Worm (Caenorhabditis elegans) whole organism, L4 larva: ENCODE measurements around the gene F25B5.5.

Experiments used
- D1046.2 ChIP-seq: fragments of 200-800 bp; sonication (Bioruptor generic); IDR thresholded peaks from 2 replicates; pipeline ENCODE4 v1.3.6; 2022; ENCODE audit warnings: missing genetic modification characterization, missing compliant biosample characterization
- F10B5.3 ChIP-seq: sonication (generic microtip); optimal IDR thresholded peaks from 2 replicates; lab custom pipeline; 2016; ENCODE audit warnings: mild to moderate bottlenecking, missing genetic modification characterization, missing compliant biosample characterization
- F26F4.8 ChIP-seq: fragments of 200-800 bp; sonication (Bioruptor generic); conservative IDR thresholded peaks from 2 replicates; pipeline ENCODE4 v1.3.6; 2022; ENCODE audit warnings: missing genetic modification characterization, missing compliant biosample characterization
- F37D6.2 ChIP-seq: sonication (generic microtip); optimal IDR thresholded peaks from 2 replicates; lab custom pipeline; 2016; ENCODE audit warnings: mild to moderate bottlenecking, missing genetic modification characterization, missing compliant biosample characterization
- F49E8.2 ChIP-seq: sonication (generic microtip); optimal IDR thresholded peaks from 2 replicates; lab custom pipeline; 2016; ENCODE audit warnings: missing compliant biosample characterization, mild to moderate bottlenecking, missing genetic modification characterization, borderline replicate concordance
- Y105C5A.15 ChIP-seq: fragments of 200-800 bp; sonication (Bioruptor generic); IDR thresholded peaks from 2 replicates; pipeline ENCODE4 v1.3.6; 2022; ENCODE audit warnings: missing genetic modification characterization, missing compliant biosample characterization
- Y48G9A.11 ChIP-seq: fragments of 200-800 bp; sonication (Bioruptor generic); IDR thresholded peaks from 2 replicates; pipeline ENCODE4 v1.3.6; 2022; ENCODE audit warnings: missing genetic modification reagents, missing genetic modification characterization, missing compliant biosample characterization
- ZK546.5 ChIP-seq, 2 experiments: sonication (generic microtip); optimal IDR thresholded peaks; 2 replicates each; lab custom pipeline; 2017; ENCODE audit warnings: missing biosample characterization in 2 of 2, missing genetic modification characterization in 2 of 2
- aha-1 ChIP-seq: fragments of 150-350 bp; peaks from one replicate; lab custom pipeline; 2014; ENCODE audit warnings: missing biosample characterization, missing genetic modification characterization
- aly-2 ChIP-seq: sonication (generic microtip); optimal IDR thresholded peaks from 2 replicates; lab custom pipeline; 2018; ENCODE audit warnings: missing biosample characterization, missing genetic modification characterization
- ama-1 ChIP-seq: fragments of 150-350 bp; optimal IDR thresholded peaks from 2 replicates; lab custom pipeline; 2014; ENCODE audit warnings: inconsistent platforms, mixed read lengths
- ceh-44 ChIP-seq: fragments of 200-800 bp; sonication (Bioruptor generic); IDR thresholded peaks from 2 replicates; pipeline ENCODE4 v1.3.6; 2022; ENCODE audit warnings: missing genetic modification reagents, missing genetic modification characterization, missing compliant biosample characterization
- ceh-62 ChIP-seq: sonication (generic microtip); optimal IDR thresholded peaks from 2 replicates; lab custom pipeline; 2017; ENCODE audit warnings: missing biosample characterization, missing genetic modification characterization
- ceh-82 ChIP-seq: sonication (generic microtip); optimal IDR thresholded peaks from 2 replicates; lab custom pipeline; 2017; ENCODE audit warnings: missing biosample characterization, missing genetic modification characterization
- ctbp-1 ChIP-seq: fragments of 200-800 bp; sonication (Bioruptor generic); IDR thresholded peaks from 2 replicates; pipeline ENCODE4 v1.3.6; 2022; ENCODE audit warnings: missing genetic modification reagents, missing genetic modification characterization, missing compliant biosample characterization
- daf-8 ChIP-seq: fragments of 200-800 bp; sonication (Bioruptor generic); IDR thresholded peaks from 2 replicates; pipeline ENCODE4 v1.3.6; 2022; ENCODE audit warnings: missing genetic modification characterization, missing compliant biosample characterization
- dmd-9 ChIP-seq: fragments of 200-800 bp; sonication (Bioruptor generic); IDR thresholded peaks from 2 replicates; pipeline ENCODE4 v1.3.6; 2022; ENCODE audit warnings: missing genetic modification reagents, missing genetic modification characterization, missing compliant biosample characterization
- dpl-1 ChIP-seq: fragments of 150-350 bp; optimal IDR thresholded peaks from 2 replicates; lab custom pipeline; 2014; ENCODE audit warnings: missing biosample characterization, missing genetic modification reagents, missing genetic modification characterization
- duxl-1 ChIP-seq: sonication (generic microtip); optimal IDR thresholded peaks from 2 replicates; lab custom pipeline; 2016; ENCODE audit warnings: mild to moderate bottlenecking, missing genetic modification characterization, moderate library complexity, missing compliant biosample characterization; ENCODE audit not compliant: poor library complexity
- dve-1 ChIP-seq: sonication (generic microtip); optimal IDR thresholded peaks from 2 replicates; lab custom pipeline; 2017; ENCODE audit warnings: antibody characterized with exemption, mild to moderate bottlenecking, missing genetic modification characterization, missing compliant biosample characterization; ENCODE audit not compliant: insufficient read depth
- egl-27 ChIP-seq: sonication (generic microtip); optimal IDR thresholded peaks from 3 replicates; lab custom pipeline; 2017; ENCODE audit warnings: missing biosample characterization, missing genetic modification reagents, missing genetic modification characterization
- fkh-10 ChIP-seq: fragments of 150-350 bp; optimal IDR thresholded peaks from 2 replicates; lab custom pipeline; 2014; ENCODE audit warnings: missing biosample characterization, missing genetic modification reagents, missing genetic modification characterization
- gei-8 ChIP-seq: fragments of 200-800 bp; sonication (Bioruptor generic); optimal IDR thresholded peaks from 2 replicates; lab custom pipeline; 2018; ENCODE audit warnings: mild to moderate bottlenecking, missing genetic modification characterization, missing compliant biosample characterization
- hif-1 ChIP-seq, 2 experiments: sonication (generic microtip); optimal IDR thresholded peaks; 2 replicates each; lab custom pipeline; 2016 to 2017; ENCODE audit warnings: missing compliant biosample characterization in 2 of 2, missing genetic modification characterization in 2 of 2, missing genetic modification reagents in 2 of 2, missing genotype in 2 of 2, mild to moderate bottlenecking in 1 of 2
- hlh-30 ChIP-seq: sonication (generic microtip); optimal IDR thresholded peaks from 2 replicates; lab custom pipeline; 2017; ENCODE audit warnings: antibody characterized with exemption, mild to moderate bottlenecking, missing genetic modification characterization, missing compliant biosample characterization; ENCODE audit not compliant: insufficient read depth
- hmg-1.1 ChIP-seq: fragments of 200-800 bp; sonication (Bioruptor generic); IDR thresholded peaks from 2 replicates; pipeline ENCODE4 v1.3.6; 2022; ENCODE audit warnings: missing genetic modification reagents, missing genetic modification characterization, missing compliant biosample characterization
- lim-7 ChIP-seq: fragments of 200-800 bp; sonication (Bioruptor generic); IDR thresholded peaks from 2 replicates; pipeline ENCODE4 v1.3.6; 2022; ENCODE audit warnings: missing genetic modification characterization, missing compliant biosample characterization
- lin-15B ChIP-seq: fragments of 150-350 bp; sonication (generic microtip); optimal IDR thresholded peaks from 3 replicates; lab custom pipeline; 2014; ENCODE audit warnings: missing biosample characterization, missing genetic modification characterization
- mdl-1 ChIP-seq, 2 experiments: fragments of 150-350 bp in 1 of 2; sonication (generic microtip) in 1 of 2; optimal IDR thresholded peaks; 2 replicates each; lab custom pipeline; 2014 to 2017; ENCODE audit warnings: missing biosample characterization in 2 of 2, missing genetic modification characterization in 2 of 2
- mep-1 ChIP-seq: fragments of 150-350 bp; sonication (generic microtip); optimal IDR thresholded peaks from 3 replicates; lab custom pipeline; 2014; ENCODE audit warnings: missing biosample characterization, missing genetic modification characterization
- mes-2 ChIP-seq: sonication (generic microtip); optimal IDR thresholded peaks from 2 replicates; lab custom pipeline; 2016; ENCODE audit warnings: missing genotype, mild to moderate bottlenecking, missing genetic modification characterization, missing compliant biosample characterization; ENCODE audit not compliant: poor library complexity, severe bottlenecking
- nhr-10 ChIP-seq: fragments of 150-350 bp; optimal IDR thresholded peaks from 2 replicates; lab custom pipeline; 2014; ENCODE audit warnings: missing biosample characterization, missing genetic modification characterization
- nhr-11 ChIP-seq: fragments of 150-350 bp; optimal IDR thresholded peaks from 2 replicates; lab custom pipeline; 2014; ENCODE audit warnings: missing biosample characterization, missing genetic modification characterization
- nhr-111 ChIP-seq: fragments of 200-800 bp; sonication (Bioruptor generic); optimal IDR thresholded peaks from 2 replicates; lab custom pipeline; 2018; ENCODE audit warnings: mild to moderate bottlenecking, missing genetic modification characterization, missing compliant biosample characterization
- nhr-237 ChIP-seq: sonication (generic microtip); optimal IDR thresholded peaks from 2 replicates; lab custom pipeline; 2017; ENCODE audit warnings: missing biosample characterization, missing genetic modification characterization
- nhr-28 ChIP-seq: fragments of 150-350 bp; optimal IDR thresholded peaks from 2 replicates; lab custom pipeline; 2014; ENCODE audit warnings: missing biosample characterization, missing genetic modification characterization
- nhr-41 ChIP-seq: fragments of 200-800 bp; sonication (Bioruptor generic); IDR thresholded peaks from 2 replicates; pipeline ENCODE4 v1.3.6; 2022; ENCODE audit warnings: missing genetic modification reagents, missing genetic modification characterization, missing compliant biosample characterization
- php-3 ChIP-seq: fragments of 200-800 bp; sonication (Bioruptor generic); IDR thresholded peaks from 2 replicates; pipeline ENCODE4 v1.3.6; 2022; ENCODE audit warnings: missing genetic modification reagents, missing genetic modification characterization, missing compliant biosample characterization
- pqm-1 ChIP-seq: sonication (generic microtip); optimal IDR thresholded peaks from 2 replicates; lab custom pipeline; 2017; ENCODE audit warnings: missing biosample characterization, missing genetic modification characterization
- saeg-2 ChIP-seq: fragments of 200-800 bp; sonication (Bioruptor generic); IDR thresholded peaks from 2 replicates; pipeline ENCODE4 v1.3.6; 2022; ENCODE audit warnings: missing genetic modification reagents, missing genetic modification characterization, missing compliant biosample characterization
- sdz-12 ChIP-seq: fragments of 200-800 bp; sonication (Bioruptor generic); optimal IDR thresholded peaks from 2 replicates; lab custom pipeline; 2018; ENCODE audit warnings: mild to moderate bottlenecking, missing genetic modification characterization, missing compliant biosample characterization
- set-16 ChIP-seq: fragments of 200-800 bp; sonication (Bioruptor generic); IDR thresholded peaks from 2 replicates; pipeline ENCODE4 v1.3.6; 2022; ENCODE audit warnings: missing genetic modification reagents, missing genetic modification characterization, missing compliant biosample characterization
- spr-1 ChIP-seq: sonication (generic microtip); optimal IDR thresholded peaks from 2 replicates; lab custom pipeline; 2016; ENCODE audit warnings: mild to moderate bottlenecking, missing genetic modification characterization, missing compliant biosample characterization
- tag-97 ChIP-seq: fragments of 200-800 bp; sonication (Bioruptor generic); IDR thresholded peaks from 2 replicates; pipeline ENCODE4 v1.3.6; 2022; ENCODE audit warnings: missing genetic modification characterization, missing compliant biosample characterization
- tra-1 ChIP-seq: fragments of 200-800 bp; sonication (Bioruptor generic); IDR thresholded peaks from 2 replicates; pipeline ENCODE4 v1.3.6; 2022; ENCODE audit warnings: missing genetic modification reagents, missing genetic modification characterization, missing compliant biosample characterization
- unc-130 ChIP-seq: sonication (generic microtip); optimal IDR thresholded peaks from 2 replicates; lab custom pipeline; 2016; ENCODE audit warnings: missing genetic modification reagents, missing genetic modification characterization, missing compliant biosample characterization
- unc-62 ChIP-seq, 3 experiments: fragments of 150-350 bp in 1 of 3; sonication (generic microtip); optimal IDR thresholded peaks in 2 of 3; peaks in 1 of 3; 1 replicate in 1 of 3; 2 replicates in 2 of 3; lab custom pipeline; 2014 to 2017; ENCODE audit warnings: missing biosample characterization in 3 of 3, missing genetic modification characterization in 3 of 3, missing genetic modification reagents in 3 of 3, missing genotype in 1 of 3
- vab-7 ChIP-seq: fragments of 200-800 bp; sonication (Bioruptor generic); IDR thresholded peaks from 2 replicates; pipeline ENCODE4 v1.3.6; 2022; ENCODE audit warnings: missing genetic modification reagents, missing genetic modification characterization, missing compliant biosample characterization
- zag-1 ChIP-seq: fragments of 150-350 bp; optimal IDR thresholded peaks from 2 replicates; lab custom pipeline; 2014; ENCODE audit warnings: missing biosample characterization, missing genetic modification characterization
- zip-2 ChIP-seq: fragments of 150-350 bp; optimal IDR thresholded peaks from 2 replicates; lab custom pipeline; 2014; ENCODE audit warnings: missing biosample characterization, missing genetic modification characterization
- ztf-11 ChIP-seq: fragments of 150-350 bp; optimal IDR thresholded peaks from 2 replicates; lab custom pipeline; 2014; ENCODE audit warnings: missing biosample characterization, missing genetic modification characterization

The F25B5.5 gene

ce11 chrIII:5991142-5991930, 45.4 kb upstream of the F25B5.5 start, which contains the start of gene T04C9.2 (continued):
- TF ChIP-seq zag-1: no peak
- TF ChIP-seq tra-1 (GFP tag; lab: Robert Waterston, UW): no peak
- TF ChIP-seq hif-1 (tag; optimal IDR thresholded peaks at IDR 0.05; lab: Kevin White, UChicago): no peak
- no peak for TF ChIP-seq F49E8.2 (tag; lab: Kevin White, UChicago)
- TF ChIP-seq F26F4.8 (GFP tag; lab: Robert Waterston, UW): no peak
- no peak for TF ChIP-seq nhr-237 (tag; lab: Kevin White, UChicago)
- TF ChIP-seq F37D6.2: no peak
- no peak for TF ChIP-seq lin-15B (tag; lab: Kevin White, UChicago)
- no peak for TF ChIP-seq mes-2 (tag; lab: Kevin White, UChicago)
- no peak for TF ChIP-seq D1046.2 (GFP tag; lab: Robert Waterston, UW)
- no peak for TF ChIP-seq egl-27
- no peak for TF ChIP-seq ceh-44
- no peak for TF ChIP-seq dpl-1 (GFP tag; lab: Kevin White, UChicago)
- no peak for TF ChIP-seq unc-130 (GFP tag; lab: Kevin White, UChicago)
- TF ChIP-seq nhr-11 (tag; lab: Kevin White, UChicago): no peak
- TF ChIP-seq spr-1 (tag; lab: Kevin White, UChicago): no peak
- TF ChIP-seq aha-1 (tag; lab: Kevin White, UChicago): peak; percentile 82
- no peak for TF ChIP-seq aly-2 (tag; lab: Kevin White, UChicago)
- TF ChIP-seq F10B5.3: no peak
- TF ChIP-seq daf-8 (GFP tag; lab: Robert Waterston, UW): no peak
- TF ChIP-seq pqm-1 (tag; lab: Kevin White, UChicago): no peak
- TF ChIP-seq dve-1 (tag; lab: Kevin White, UChicago): peak; percentile 50
- no peak for TF ChIP-seq nhr-111 (GFP tag; lab: Kevin White, UChicago)
- TF ChIP-seq duxl-1: no peak
- TF ChIP-seq saeg-2 (GFP tag; lab: Robert Waterston, UW): no peak
- peak; percentile 55 for TF ChIP-seq fkh-10 (GFP tag; lab: Kevin White, UChicago)
- no peak for TF ChIP-seq tag-97 (GFP tag; lab: Robert Waterston, UW)
- TF ChIP-seq zip-2 (tag; lab: Kevin White, UChicago): no peak
- TF ChIP-seq Y105C5A.15: no peak
- peak; percentile 38 for TF ChIP-seq hlh-30
- no peak for TF ChIP-seq lim-7 (GFP tag; lab: Robert Waterston, UW)
- TF ChIP-seq php-3: no peak
- TF ChIP-seq ceh-82: no peak
- no peak for TF ChIP-seq ama-1 (lab: Kevin White, UChicago)
- no peak for TF ChIP-seq Y48G9A.11 (GFP tag; lab: Robert Waterston, UW)
- no peak for TF ChIP-seq nhr-41 (GFP tag; lab: Robert Waterston, UW)
- no peak for TF ChIP-seq set-16 (GFP tag; lab: Robert Waterston, UW)
- TF ChIP-seq gei-8 (GFP tag; lab: Kevin White, UChicago): no peak
- no peak for TF ChIP-seq nhr-10 (tag; lab: Kevin White, UChicago)
- no peak for TF ChIP-seq ZK546.5 (tag; optimal IDR thresholded peaks at IDR 0.05; lab: Kevin White, UChicago)
- TF ChIP-seq mep-1 (tag; lab: Kevin White, UChicago): no peak
- no peak for TF ChIP-seq ztf-11 (tag; lab: Kevin White, UChicago)
- no peak for TF ChIP-seq dmd-9 (GFP tag; lab: Robert Waterston, UW)
- TF ChIP-seq sdz-12 (GFP tag; lab: Kevin White, UChicago): no peak
- no peak for TF ChIP-seq nhr-28
- TF ChIP-seq unc-62 (GFP tag; optimal IDR thresholded peaks at IDR 0.05 in 1 of 2; lab: Kevin White, UChicago): no peak
- TF ChIP-seq unc-62 (tag; optimal IDR thresholded peaks at IDR 0.05; lab: Kevin White, UChicago): no peak
- no peak for TF ChIP-seq ceh-62 (tag; lab: Kevin White, UChicago)
- no peak for TF ChIP-seq vab-7
- 0 out of 2 replicates have a peak, but pooled peaks have one; percentile 45 for TF ChIP-seq ctbp-1 (GFP tag; lab: Robert Waterston, UW)
- no peak for TF ChIP-seq mdl-1 (tag; optimal IDR thresholded peaks at IDR 0.05; lab: Kevin White, UChicago)
- TF ChIP-seq hmg-1.1 (GFP tag; lab: Robert Waterston, UW): no peak
